Comparison of ENCODE assay signal across 4 fruit fly cellular contexts in the genomic region with DNA sequence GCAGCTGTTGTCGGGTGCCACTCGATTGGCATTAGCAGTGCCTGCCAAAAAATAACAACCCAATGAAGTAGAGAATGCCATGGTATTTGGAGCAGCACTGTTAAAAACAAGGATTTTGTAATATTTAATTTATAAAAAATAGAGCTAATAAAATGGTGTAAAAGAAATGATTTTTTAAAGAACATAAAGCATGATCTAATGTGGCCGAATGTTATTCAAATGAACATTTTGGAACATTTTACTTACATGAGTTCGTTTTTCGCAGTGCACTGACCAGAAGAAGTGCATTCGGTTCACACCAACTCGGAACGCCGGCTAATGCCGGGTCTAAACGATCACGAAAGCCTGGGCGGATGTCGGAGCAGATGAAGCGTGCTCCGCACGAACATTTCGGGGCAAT.
TF ChIP-seq lines count a peak whose summit lies in the region.

No protein-coding gene starts in this region.

- no peak for TF ChIP-seq CTCF in whole organism, embryonic (GFP tag; optimal IDR thresholded peaks at IDR 0.05; lab: Kevin White, UChicago)

TF ChIP-seq in whole organism, embryonic, 481 proteins besides CTCF, POLR2A, EP300 and RAD21 (continues in another document):
- TF ChIP-seq dpn (GFP tag; optimal IDR thresholded peaks at IDR 0.05; lab: Kevin White, UChicago), result peak in 1 of 2 experiments; percentile 5
- TF ChIP-seq sc (optimal IDR thresholded peaks at IDR 0.05; lab: Kevin White, UChicago), result no peak
- peak; percentile 2 for TF ChIP-seq sc (GFP tag; optimal IDR thresholded peaks at IDR 0.05; lab: Kevin White, UChicago)
- TF ChIP-seq CG16815 (GFP tag; optimal IDR thresholded peaks at IDR 0.05; lab: Kevin White, UChicago), result no peak
- TF ChIP-seq prd (optimal IDR thresholded peaks at IDR 0.05; lab: Kevin White, UChicago), result no peak
- TF ChIP-seq prd (GFP tag; IDR thresholded peaks at IDR 0.05; lab: Robert Waterston, UW), result peak; percentile 15; the same call in 1 of the 3 replicates
- TF ChIP-seq CG8290 (GFP tag; optimal IDR thresholded peaks at IDR 0.05; lab: Kevin White, UChicago), result no peak
- no peak for TF ChIP-seq CG8290 (tag; optimal IDR thresholded peaks at IDR 0.05; lab: Kevin White, UChicago)
- TF ChIP-seq vvl (GFP tag; IDR thresholded peaks at IDR 0.05; lab: Robert Waterston, UW), result 0 out of 2 replicates have a peak, but pooled peaks have one; percentile 24
- TF ChIP-seq CG18262 (tag; optimal IDR thresholded peaks at IDR 0.05; lab: Kevin White, UChicago), result peak; percentile 33
- TF ChIP-seq gem (tag; optimal IDR thresholded peaks at IDR 0.05; lab: Kevin White, UChicago), result peak; percentile 55
- peak; percentile 20 for TF ChIP-seq CG10267 (tag; optimal IDR thresholded peaks at IDR 0.05; lab: Kevin White, UChicago)
- TF ChIP-seq knrl (GFP tag; IDR thresholded peaks at IDR 0.05; lab: Robert Waterston, UW; ENCODE audit: partially characterized antibody), result no peak
- TF ChIP-seq tin (GFP tag; optimal IDR thresholded peaks at IDR 0.05; lab: Kevin White, UChicago), result peak; percentile 3
- no peak for TF ChIP-seq ftz-f1 (GFP tag; optimal IDR thresholded peaks at IDR 0.05; lab: Kevin White, UChicago)
- TF ChIP-seq fd96Cb (tag; optimal IDR thresholded peaks at IDR 0.05; lab: Kevin White, UChicago), result peak; percentile 6
- TF ChIP-seq grau (tag; optimal IDR thresholded peaks at IDR 0.05; lab: Kevin White, UChicago), result peak; percentile 3
- peak; percentile 33; the same call in 1 of the 2 replicates for TF ChIP-seq Ptx1 (GFP tag; IDR thresholded peaks at IDR 0.05; lab: Robert Waterston, UW)
- TF ChIP-seq CG4820 (GFP tag; optimal IDR thresholded peaks at IDR 0.05; lab: Kevin White, UChicago), result peak; percentile 21
- TF ChIP-seq lola (GFP tag; optimal IDR thresholded peaks at IDR 0.05; lab: Kevin White, UChicago), result peak in 1 of 3 experiments; percentile 23

TF ChIP-seq in whole organism, prepupa, 60 proteins besides CTCF, POLR2A, EP300 and RAD21:
- TF ChIP-seq esn (GFP tag; optimal IDR thresholded peaks at IDR 0.05; lab: Kevin White, UChicago) (peak; percentile 20), CG4318 (GFP tag; optimal IDR thresholded peaks at IDR 0.05; lab: Kevin White, UChicago) (no peak), Blimp-1 (GFP tag; optimal IDR thresholded peaks at IDR 0.05; lab: Kevin White, UChicago) (no peak), CG1621 (tag; optimal IDR thresholded peaks at IDR 0.05; lab: Kevin White, UChicago) (no peak), acj6 (GFP tag; optimal IDR thresholded peaks at IDR 0.05; lab: Kevin White, UChicago) (no peak), Smox (GFP tag; optimal IDR thresholded peaks at IDR 0.05; lab: Kevin White, UChicago) (no peak), CG6163 (GFP tag; IDR thresholded peaks at IDR 0.05; lab: Robert Waterston, UW) (0 out of 3 replicates have a peak, but pooled peaks have one; percentile 14), dsx (GFP tag; optimal IDR thresholded peaks at IDR 0.05; lab: Kevin White, UChicago; ENCODE audit: poor library complexity, severe bottlenecking) (no peak), Eip78C (GFP tag; lab: Kevin White, UChicago) (peak; percentile 53), CG6276 (GFP tag; optimal IDR thresholded peaks at IDR 0.05; lab: Kevin White, UChicago) (no peak), ss (GFP tag; optimal IDR thresholded peaks at IDR 0.05; lab: Kevin White, UChicago) (no peak), eg (GFP tag; IDR thresholded peaks at IDR 0.05; lab: Robert Waterston, UW) (no peak), CG11902 (GFP tag; optimal IDR thresholded peaks at IDR 0.05; lab: Kevin White, UChicago) (no peak), CG3919 (GFP tag; optimal IDR thresholded peaks at IDR 0.05; lab: Kevin White, UChicago) (peak; percentile 26), CG8319 (GFP tag; optimal IDR thresholded peaks at IDR 0.05; lab: Kevin White, UChicago) (no peak)

TF ChIP-seq in whole organism, pupa, 21 proteins besides CTCF, POLR2A, EP300 and RAD21:
- peak; percentile 2 for TF ChIP-seq CG17806 (tag; optimal IDR thresholded peaks at IDR 0.05; lab: Kevin White, UChicago)
- TF ChIP-seq fd96Ca (GFP tag; IDR thresholded peaks at IDR 0.05; lab: Robert Waterston, UW), result no peak

TF ChIP-seq in whole organism, wandering third instar larva, 38 proteins besides CTCF, POLR2A, EP300 and RAD21:
- TF ChIP-seq Jra (GFP tag; optimal IDR thresholded peaks at IDR 0.05; lab: Kevin White, UChicago) (no peak), usp (GFP tag; optimal IDR thresholded peaks at IDR 0.05; lab: Kevin White, UChicago) (no peak), foxo (GFP tag; optimal IDR thresholded peaks at IDR 0.05; lab: Kevin White, UChicago) (peak in 1 of 2 experiments; percentile 31), fru (GFP tag; optimal IDR thresholded peaks at IDR 0.05; lab: Kevin White, UChicago) (peak; percentile 17), h (GFP tag; optimal IDR thresholded peaks at IDR 0.05; lab: Kevin White, UChicago) (peak; percentile 40)

Comparison
In these comparisons a context has a peak if more than half of its experiments do, and no peak if none do; other contexts are left out.
1. Of the 7 proteins assayed by ChIP-seq in both whole organism, embryonic and whole organism, prepupa: peak only in whole organism, embryonic: Blimp-1 and Sox102F; only in whole organism, prepupa: none; in both: none; in neither: 5.